Worm (Caenorhabditis elegans) whole organism, L4/young adult: ENCODE results near the gene acp-4.

Experiments used
- W03F9.2 ChIP-seq: fragments of 150-350 bp; optimal IDR thresholded peaks from 2 replicates; lab custom pipeline; 2014; ENCODE audit warnings: missing biosample characterization, missing genetic modification characterization
- dao-5 ChIP-seq: sonication (generic microtip); optimal IDR thresholded peaks from 2 replicates; lab custom pipeline; 2016; ENCODE audit warnings: missing genotype, missing genetic modification characterization, moderate library complexity, missing compliant biosample characterization
- him-1 ChIP-seq: sonication (generic microtip); optimal IDR thresholded peaks from 2 replicates; lab custom pipeline; 2016; ENCODE audit warnings: missing genotype, missing genetic modification reagents, missing genetic modification characterization, missing compliant biosample characterization

- TF ChIP-seq him-1 (tag; lab: Kevin White, UChicago) = no peak
- no peak for TF ChIP-seq dao-5 (tag; lab: Kevin White, UChicago)
- no peak for TF ChIP-seq W03F9.2 (tag; lab: Kevin White, UChicago)
Measured at ce11 chrII:8454513-8454912, 19.6 kb upstream of the acp-4 start, which contains the start of gene F22B5.5.
